Fruit fly (Drosophila melanogaster): ENCODE data around the gene CG13737.

Gene CG13737

DNA sequence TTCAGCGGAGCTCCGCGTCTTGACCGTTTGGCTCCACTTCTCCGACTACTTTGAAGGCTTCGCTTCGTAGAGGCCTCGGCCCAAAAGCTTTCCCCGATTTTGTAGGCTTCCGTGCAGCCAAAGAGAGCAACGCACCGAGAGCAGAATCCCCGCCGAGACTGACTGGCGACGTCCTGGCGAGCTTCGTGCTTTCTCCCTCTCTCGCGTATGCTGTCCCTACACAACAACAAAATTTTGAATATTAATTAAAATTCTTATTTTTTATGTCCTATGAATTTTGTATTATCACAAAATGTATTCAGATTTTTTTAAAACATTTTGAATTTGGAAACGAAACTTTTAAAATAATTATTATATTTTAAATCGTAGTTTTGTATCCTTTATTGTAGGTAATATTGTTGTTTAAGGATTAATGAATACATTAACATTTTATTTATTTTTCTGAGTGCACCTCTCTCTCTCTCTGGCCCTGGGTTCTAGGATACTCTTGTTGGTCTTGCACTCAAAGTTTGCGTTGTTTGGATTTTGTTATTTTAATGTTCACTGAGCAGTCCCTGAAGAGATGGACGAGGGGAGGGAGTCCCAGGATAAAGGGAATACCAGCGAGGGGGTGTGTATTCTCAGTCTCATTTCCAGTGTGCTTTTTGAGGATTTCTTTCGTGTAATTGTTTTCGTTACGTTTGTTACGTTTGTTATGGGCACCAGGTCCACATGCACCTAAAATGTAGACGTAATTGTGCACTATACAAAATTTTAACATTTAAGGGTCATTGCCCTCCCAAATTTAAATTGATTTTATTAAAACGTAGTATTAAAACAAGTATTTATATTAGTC is 24.6 kb downstream of the CG13737 start, which contains the start of gene dysc (continued):
- TF ChIP-seq D19B (GFP tag; optimal IDR thresholded peaks at IDR 0.05) (no peak), lab (GFP tag; optimal IDR thresholded peaks at IDR 0.05) (peak; percentile 64), Ptx1 (GFP tag; IDR thresholded peaks at IDR 0.05) (peak; percentile 11; the same call in 1 of the 2 replicates), CG13894 (tag; optimal IDR thresholded peaks at IDR 0.05) (peak; percentile 46), CG12391 (tag; optimal IDR thresholded peaks at IDR 0.05) (peak; percentile 46), CG3407 (GFP tag; optimal IDR thresholded peaks at IDR 0.05) (no peak), cg (GFP tag; optimal IDR thresholded peaks at IDR 0.05) (no peak), chinmo (GFP tag; IDR thresholded peaks at IDR 0.05; ENCODE audit: partially characterized antibody) (no peak), org-1 (GFP tag; optimal IDR thresholded peaks at IDR 0.05) (peak; percentile 1), toy (GFP tag; IDR thresholded peaks at IDR 0.05) (no peak), CG11093 (GFP tag; IDR thresholded peaks at IDR 0.05) (no peak), Oli (tag; optimal IDR thresholded peaks at IDR 0.05) (peak; percentile 17), btn (GFP tag; optimal IDR thresholded peaks at IDR 0.05) (no peak), CG15514 (GFP tag; optimal IDR thresholded peaks at IDR 0.05) (peak; percentile 16)

DNA sequence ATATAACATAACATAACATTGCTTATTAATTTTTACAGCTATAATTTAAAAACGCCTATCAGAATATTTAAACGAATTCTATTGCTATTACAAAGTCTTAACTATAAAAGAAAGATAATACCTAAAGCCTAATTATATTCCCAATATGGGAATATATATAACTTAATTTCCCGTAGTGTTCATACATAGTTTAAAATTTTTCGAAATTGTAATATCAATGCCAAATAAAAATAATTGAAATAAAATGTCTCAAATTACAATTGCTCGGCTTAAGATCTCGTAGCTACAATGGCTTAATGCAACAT is 25.2 kb downstream of the CG13737 start:
- TF ChIP-seq gcm2 (GFP tag; optimal IDR thresholded peaks at IDR 0.05) (no peak), sc (optimal IDR thresholded peaks at IDR 0.05) (no peak), sc (GFP tag; optimal IDR thresholded peaks at IDR 0.05) (no peak), dmrt11E (tag; optimal IDR thresholded peaks at IDR 0.05) (no peak), CG15073 (GFP tag; optimal IDR thresholded peaks at IDR 0.05) (no peak), Sox102F (GFP tag; optimal IDR thresholded peaks at IDR 0.05) (peak; percentile 44), CG1647 (GFP tag; optimal IDR thresholded peaks at IDR 0.05) (no peak), Doc3 (GFP tag; IDR thresholded peaks at IDR 0.05; ENCODE audit: partially characterized antibody) (no peak), pb (GFP tag; optimal IDR thresholded peaks at IDR 0.05) (no peak), stwl (tag; optimal IDR thresholded peaks at IDR 0.05) (no peak), CG9876 (GFP tag; optimal IDR thresholded peaks at IDR 0.05) (no peak), CG31224 (GFP tag; IDR thresholded peaks at IDR 0.05) (no peak), gce (GFP tag; IDR thresholded peaks at IDR 0.05) (no peak), ken (GFP tag; IDR thresholded peaks at IDR 0.05) (no peak), gem (tag; optimal IDR thresholded peaks at IDR 0.05) (peak; percentile 48), fru (optimal IDR thresholded peaks at IDR 0.05) (no peak), phol (tag; optimal IDR thresholded peaks at IDR 0.05) (peak; percentile 6), Hr51 (GFP tag; optimal IDR thresholded peaks at IDR 0.05) (peak in 1 of 2 experiments; percentile 57), CG7987 (GFP tag; optimal IDR thresholded peaks at IDR 0.05) (no peak), CG8924 (tag; optimal IDR thresholded peaks at IDR 0.05) (no peak), al (GFP tag; IDR thresholded peaks at IDR 0.05) (no peak), tup (GFP tag; optimal IDR thresholded peaks at IDR 0.05) (no peak), CG11560 (tag; IDR thresholded peaks at IDR 0.05) (no peak), CG9817 (tag; optimal IDR thresholded peaks at IDR 0.05) (no peak), CG1603 (tag; optimal IDR thresholded peaks at IDR 0.05) (no peak), Ssrp (tag; optimal IDR thresholded peaks at IDR 0.05) (no peak), PHDP (tag; optimal IDR thresholded peaks at IDR 0.05) (peak; percentile 17), CG2120 (GFP tag; optimal IDR thresholded peaks at IDR 0.05) (peak; percentile 22), TFAM (GFP tag; optimal IDR thresholded peaks at IDR 0.05) (no peak), CG4424 (GFP tag; optimal IDR thresholded peaks at IDR 0.05) (no peak), mld (GFP tag; IDR thresholded peaks at IDR 0.05; ENCODE audit: partially characterized antibody) (no peak), chm (GFP tag; IDR thresholded peaks at IDR 0.05) (no peak), CG4854 (GFP tag; optimal IDR thresholded peaks at IDR 0.05) (no peak), CG17802 (tag; optimal IDR thresholded peaks at IDR 0.05) (no peak), CG10147 (GFP tag; optimal IDR thresholded peaks at IDR 0.05) (peak; percentile 17)
